Worm (Caenorhabditis elegans): ENCODE results near the gene Y105C5B.5.

The Y105C5B.5 gene

DNA sequence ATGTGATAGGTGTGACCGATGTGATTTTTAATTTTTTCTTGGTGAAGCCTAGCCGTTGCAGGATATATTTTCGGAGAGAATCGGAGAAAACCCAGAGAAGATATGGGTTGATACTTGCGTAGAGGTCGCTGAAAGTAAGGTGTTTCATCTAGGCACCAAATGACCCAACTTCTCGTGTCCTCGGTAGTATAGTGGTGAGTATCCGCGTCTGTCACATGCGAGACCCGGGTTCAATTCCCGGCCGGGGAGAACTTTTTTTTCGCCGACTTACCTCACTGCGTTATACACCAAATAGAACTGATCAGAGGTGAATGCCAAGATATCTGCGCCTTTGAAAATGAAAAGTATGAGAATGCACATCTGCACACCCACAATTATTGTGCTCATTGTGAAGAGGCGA lies 30.8 kb upstream of the Y105C5B.5 start (continued):
- no peak for TF ChIP-seq ztf-22 (GFP tag; optimal IDR thresholded peaks at IDR 0.05)
- no peak for TF ChIP-seq nhr-179 (tag; optimal IDR thresholded peaks at IDR 0.05)
- TF ChIP-seq ceh-40 (GFP tag; IDR thresholded peaks at IDR 0.05), result no peak
- no peak for TF ChIP-seq fkh-3 (tag; optimal IDR thresholded peaks at IDR 0.05)
- TF ChIP-seq unc-130 (GFP tag; optimal IDR thresholded peaks at IDR 0.05), result no peak
- TF ChIP-seq cebp-1 (GFP tag; IDR thresholded peaks at IDR 0.05), result no peak
- TF ChIP-seq cebp-1 (tag; optimal IDR thresholded peaks at IDR 0.05), result peak; percentile 52
- TF ChIP-seq zim-3 (tag; optimal IDR thresholded peaks at IDR 0.05), result peak; percentile 84
- TF ChIP-seq B0035.1 (tag; optimal IDR thresholded peaks at IDR 0.05), result no peak
- TF ChIP-seq lag-1 (GFP tag; IDR thresholded peaks at IDR 0.05), result no peak
- no peak for TF ChIP-seq akir-1 (GFP tag; optimal IDR thresholded peaks at IDR 0.05)
- no peak for TF ChIP-seq bed-1 (GFP tag; IDR thresholded peaks at IDR 0.05)
- TF ChIP-seq C17E4.6 (GFP tag; IDR thresholded peaks at IDR 0.05), result no peak
- TF ChIP-seq hlh-26 (GFP tag; conservative IDR thresholded peaks at IDR 0.05), result no peak
- peak; percentile 50 for TF ChIP-seq D2030.7 (GFP tag; IDR thresholded peaks at IDR 0.05)
- 0 out of 2 replicates have a peak, but pooled peaks have one; percentile 43 for TF ChIP-seq Y95B8A.8 (GFP tag; IDR thresholded peaks at IDR 0.05)
- peak; percentile 37 for TF ChIP-seq lin-54 (GFP tag; optimal IDR thresholded peaks at IDR 0.05)
- no peak for TF ChIP-seq nhr-120 (GFP tag; IDR thresholded peaks at IDR 0.05)
- TF ChIP-seq mes-4 (tag; optimal IDR thresholded peaks at IDR 0.05), result peak; percentile 69
- peak; percentile 39 for TF ChIP-seq F49E8.2 (tag; optimal IDR thresholded peaks at IDR 0.05; ENCODE audit: insufficient read depth)
- TF ChIP-seq Y79H2A.3 (GFP tag; conservative IDR thresholded peaks at IDR 0.05), result no peak
- TF ChIP-seq B0336.3 (GFP tag; IDR thresholded peaks at IDR 0.05), result no peak
- no peak for TF ChIP-seq F57A8.1 (GFP tag; optimal IDR thresholded peaks at IDR 0.05)
- peak; percentile 76 for TF ChIP-seq hsf-1 (GFP tag; IDR thresholded peaks at IDR 0.05)
- no peak for TF ChIP-seq egl-44 (GFP tag; IDR thresholded peaks at IDR 0.05)
- TF ChIP-seq ceh-91 (GFP tag; IDR thresholded peaks at IDR 0.05), result no peak
- no peak for TF ChIP-seq repo-1 (tag; optimal IDR thresholded peaks at IDR 0.05)
- TF ChIP-seq lir-1 (GFP tag; conservative IDR thresholded peaks at IDR 0.05), result no peak
- TF ChIP-seq nhr-90 (tag; optimal IDR thresholded peaks at IDR 0.05), result peak; percentile 84
- no peak for TF ChIP-seq Y67H2A.10 (GFP tag; conservative IDR thresholded peaks at IDR 0.05)
- TF ChIP-seq sptf-2 (GFP tag; optimal IDR thresholded peaks at IDR 0.05), result no peak

DNA sequence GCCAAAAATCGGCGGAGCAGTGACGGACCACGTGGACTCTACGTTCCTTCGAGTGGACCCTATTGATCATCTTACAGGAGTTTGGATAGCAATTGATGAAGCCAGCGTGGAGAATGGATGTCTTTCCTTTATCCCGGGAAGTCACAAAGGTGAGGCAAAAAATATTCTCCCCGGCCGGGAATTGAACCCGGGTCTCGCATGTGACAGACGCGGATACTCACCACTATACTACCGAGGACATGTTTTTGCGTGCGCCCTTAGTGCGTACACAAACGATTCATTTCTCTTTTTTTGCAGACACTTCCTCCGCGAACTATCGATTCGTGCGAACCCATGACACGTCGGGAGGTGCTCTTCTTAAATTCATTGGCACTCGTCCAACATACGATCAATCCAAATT lies 30.2 kb upstream of the Y105C5B.5 start:
- TF ChIP-seq madf-10 (tag; optimal IDR thresholded peaks at IDR 0.05) (no peak), bed-1 (GFP tag; IDR thresholded peaks at IDR 0.05) (no peak), bed-2 (GFP tag; IDR thresholded peaks at IDR 0.05) (no peak), snpc-3.4 (tag; optimal IDR thresholded peaks at IDR 0.05) (peak; percentile 69), hlh-26 (GFP tag; conservative IDR thresholded peaks at IDR 0.05) (no peak), egl-44 (GFP tag; IDR thresholded peaks at IDR 0.05) (peak; percentile 39; the same call in 1 of the 2 replicates), him-1 (tag; optimal IDR thresholded peaks at IDR 0.05) (peak; percentile 46), ccch-3 (GFP tag; optimal IDR thresholded peaks at IDR 0.05) (no peak), tbp1 (GFP tag; optimal IDR thresholded peaks at IDR 0.05) (peak; percentile 91), lin-35 (GFP tag; optimal IDR thresholded peaks at IDR 0.05) (no peak), F55B11.4 (tag; optimal IDR thresholded peaks at IDR 0.05; ENCODE audit: borderline replicate concordance, insufficient read depth) (no peak), Y79H2A.3 (GFP tag; conservative IDR thresholded peaks at IDR 0.05) (no peak), madf-6 (GFP tag; IDR thresholded peaks at IDR 0.05) (peak; percentile 39; the same call in 1 of the 2 replicates), ztf-3 (GFP tag; optimal IDR thresholded peaks at IDR 0.05) (no peak), snpc-4 (GFP tag; optimal IDR thresholded peaks at IDR 0.05) (peak; percentile 80), snpc-4 (tag; optimal IDR thresholded peaks at IDR 0.05) (peak in 3 of 4 experiments; percentile 94 to 97 (median 95)), xnd-1 (tag; optimal IDR thresholded peaks at IDR 0.05) (no peak), dpff-1 (tag; optimal IDR thresholded peaks at IDR 0.05) (no peak), mxl-1 (tag; optimal IDR thresholded peaks at IDR 0.05) (no peak), tbx-9 (tag; optimal IDR thresholded peaks at IDR 0.05; ENCODE audit: borderline replicate concordance) (no peak), dox-1 (GFP tag; IDR thresholded peaks at IDR 0.05) (no peak; the same call in 1 of the 2 replicates), lir-1 (GFP tag; conservative IDR thresholded peaks at IDR 0.05) (no peak), Y95B8A.8 (GFP tag; IDR thresholded peaks at IDR 0.05) (no peak), hmg-20 (GFP tag; IDR thresholded peaks at IDR 0.05) (no peak)

All from whole organism, young adult.